Worm (Caenorhabditis elegans) whole organism, midembryonic: Measurements from ENCODE around the gene T23G4.127.

ENCODE experiments used
- cog-1 ChIP-seq: sonication (generic microtip); optimal IDR thresholded peaks from 2 replicates; lab custom pipeline; 2016; ENCODE audit warnings: missing genetic modification characterization, missing compliant biosample characterization
- tab-1 ChIP-seq: fragments of 200-800 bp; sonication (Bioruptor generic); IDR thresholded peaks from 2 replicates; pipeline ENCODE4 v1.3.6; 2022; ENCODE audit warnings: missing genetic modification characterization, missing compliant biosample characterization
- ztf-29 ChIP-seq: fragments of 200-800 bp; sonication (Bioruptor generic); IDR thresholded peaks from 2 replicates; pipeline ENCODE4 v1.3.6; 2022; ENCODE audit warnings: missing genetic modification reagents, missing genetic modification characterization, missing compliant biosample characterization

ce11 chrIV:13745409-13745808, 46.9 kb upstream of the T23G4.127 start, which contains the start of gene C47A4.5:
- TF ChIP-seq cog-1 (tag; lab: Kevin White, UChicago) (no peak), tab-1 (GFP tag; lab: Robert Waterston, UW) (no peak), ztf-29 (GFP tag; lab: Robert Waterston, UW) (no peak)
